Worm (Caenorhabditis elegans): ENCODE data around the gene B0334.20.

Gene B0334.20

DNA sequence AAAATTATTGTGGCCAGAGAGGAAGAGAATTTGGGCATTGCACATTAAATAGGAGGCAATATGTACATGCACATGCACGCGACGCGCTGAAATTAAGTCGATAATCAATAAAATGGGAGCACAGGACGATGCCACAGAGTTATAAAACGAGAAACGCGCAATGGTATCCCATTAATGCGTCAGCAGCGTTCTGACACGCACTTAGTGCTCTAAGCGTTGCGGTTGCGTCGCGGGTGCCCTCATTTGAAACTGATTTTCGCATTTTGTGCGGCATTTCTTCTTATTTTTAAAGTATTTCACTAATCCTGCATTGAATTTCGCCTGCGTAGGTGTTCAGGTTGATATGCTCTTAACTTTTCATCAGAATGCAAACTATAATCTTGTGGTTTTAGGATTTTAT, 47.2 kb downstream of the B0334.20 start, which contains the start of gene rsp-1 (continued):
- TF ChIP-seq pha-2 (tag; optimal IDR thresholded peaks at IDR 0.05) = peak; percentile 33
- peak; percentile 77 for TF ChIP-seq tbx-2 (tag; optimal IDR thresholded peaks at IDR 0.05)
- TF ChIP-seq unc-42 (tag; optimal IDR thresholded peaks at IDR 0.05) = peak; percentile 81
- TF ChIP-seq F13H6.1 (tag; optimal IDR thresholded peaks at IDR 0.05) = peak; percentile 40
- peak; percentile 77 for TF ChIP-seq ceh-18 (tag; optimal IDR thresholded peaks at IDR 0.05)
- TF ChIP-seq hlh-30 (tag; optimal IDR thresholded peaks at IDR 0.05; ENCODE audit: insufficient read depth) = peak; percentile 17
- peak; percentile 18 for TF ChIP-seq ets-4 (tag; optimal IDR thresholded peaks at IDR 0.05)
- no peak for TF ChIP-seq lin-11 (tag; optimal IDR thresholded peaks at IDR 0.05)
- no peak for TF ChIP-seq ceh-22 (tag; optimal IDR thresholded peaks at IDR 0.05)
- no peak for TF ChIP-seq unc-3 (GFP tag; conservative IDR thresholded peaks at IDR 0.05)
- TF ChIP-seq unc-3 (tag; optimal IDR thresholded peaks at IDR 0.05) = peak; percentile 66
- TF ChIP-seq ceh-31 (tag; optimal IDR thresholded peaks at IDR 0.05) = peak; percentile 78
- TF ChIP-seq dve-1 (tag; optimal IDR thresholded peaks at IDR 0.05) = peak; percentile 67
- TF ChIP-seq unc-86 (tag; optimal IDR thresholded peaks at IDR 0.05) = peak; percentile 23
- TF ChIP-seq madf-2 (tag; optimal IDR thresholded peaks at IDR 0.05) = peak; percentile 49
- peak; percentile 46 for TF ChIP-seq sdc-2 (tag; optimal IDR thresholded peaks at IDR 0.05)
- peak; percentile 36 for TF ChIP-seq ceh-6 (GFP tag; optimal IDR thresholded peaks at IDR 0.05)
- no peak for TF ChIP-seq dmd-4 (tag; optimal IDR thresholded peaks at IDR 0.05; ENCODE audit: borderline replicate concordance)
- TF ChIP-seq zip-5 (tag; optimal IDR thresholded peaks at IDR 0.05) = no peak
- TF ChIP-seq ceh-34 (tag; optimal IDR thresholded peaks at IDR 0.05) = peak; percentile 58
- TF ChIP-seq nfya-1 (tag; optimal IDR thresholded peaks at IDR 0.05) = peak; percentile 80
- TF ChIP-seq pros-1 (tag; optimal IDR thresholded peaks at IDR 0.05) = no peak
- no peak for TF ChIP-seq tbx-7 (tag; optimal IDR thresholded peaks at IDR 0.05)
- no peak for TF ChIP-seq ceh-19 (GFP tag; optimal IDR thresholded peaks at IDR 0.05)
- TF ChIP-seq nhr-11 (tag; optimal IDR thresholded peaks at IDR 0.05) = no peak
- TF ChIP-seq T23F11.4 (GFP tag; optimal IDR thresholded peaks at IDR 0.05) = peak; percentile 8
- TF ChIP-seq gmeb-2 (tag; optimal IDR thresholded peaks at IDR 0.05) = peak; percentile 35
- peak; percentile 33 for TF ChIP-seq fkh-6 (tag; optimal IDR thresholded peaks at IDR 0.05)
- peak; percentile 69 for TF ChIP-seq ref-2 (tag; optimal IDR thresholded peaks at IDR 0.05)
- TF ChIP-seq npax-4 (tag; optimal IDR thresholded peaks at IDR 0.05) = no peak
- TF ChIP-seq ceh-48 (tag; optimal IDR thresholded peaks at IDR 0.05) = peak; percentile 88
- peak; percentile 49 for TF ChIP-seq pat-9 (tag; optimal IDR thresholded peaks at IDR 0.05)
- TF ChIP-seq ama-1 (optimal IDR thresholded peaks at IDR 0.05) = no peak

DNA sequence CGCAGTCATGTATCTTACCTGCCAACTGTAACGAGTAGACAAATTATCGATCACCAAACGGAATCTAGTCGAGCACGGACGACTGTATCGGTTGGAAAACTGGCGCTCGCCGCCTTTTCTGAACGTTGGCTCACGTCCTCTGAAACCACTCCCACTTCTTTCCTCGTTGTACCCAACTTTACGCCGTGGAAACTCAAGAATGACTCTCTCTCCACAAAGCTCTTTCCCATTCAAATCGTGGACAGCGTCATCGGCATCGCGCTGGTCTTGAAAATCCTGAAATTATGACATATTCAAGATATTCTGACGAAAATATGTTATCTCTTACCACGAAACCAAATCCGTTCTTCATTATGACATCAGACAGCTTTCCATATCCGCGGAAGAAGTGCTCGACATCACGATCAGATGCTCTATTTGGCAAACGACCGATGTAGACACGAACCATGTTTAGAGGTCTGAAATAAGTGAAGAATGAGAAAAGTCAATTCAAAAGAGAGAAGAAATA, 47.7 kb downstream of the B0334.20 start, which contains the start of gene rsp-2:
Gene rsp-2, minus strand, starts transcription at position 458 of the 508 bp plus-strand sequence.
- TF ChIP-seq npax-4 (tag; optimal IDR thresholded peaks at IDR 0.05) (no peak), hlh-6 (tag; optimal IDR thresholded peaks at IDR 0.05) (no peak), ttx-3 (tag; optimal IDR thresholded peaks at IDR 0.05) (no peak), pha-2 (tag; optimal IDR thresholded peaks at IDR 0.05) (no peak)

DNA sequence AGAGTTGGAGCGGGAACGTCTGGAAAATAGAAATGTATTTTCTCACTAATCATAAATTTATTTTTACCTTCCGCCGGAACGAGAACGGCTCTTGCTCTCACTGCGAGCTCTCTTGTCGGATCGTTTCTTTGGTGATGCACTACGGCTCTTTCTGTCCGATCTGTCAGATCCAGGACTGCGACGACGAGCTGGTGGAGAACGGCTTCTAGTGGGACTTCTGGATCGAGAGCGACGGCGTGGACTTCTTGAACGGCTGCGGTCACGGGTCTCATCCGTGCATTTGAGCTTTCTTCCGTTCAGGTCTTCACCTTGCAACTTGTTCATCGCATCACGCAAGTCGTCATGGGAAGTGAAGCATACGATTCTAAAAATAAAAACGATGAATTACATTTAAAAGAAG, 48.5 kb downstream of the B0334.20 start:
- no peak for TF ChIP-seq dmd-4 (tag; optimal IDR thresholded peaks at IDR 0.05; ENCODE audit: borderline replicate concordance)
- TF ChIP-seq sox-2 (GFP tag; IDR thresholded peaks at IDR 0.05) = no peak
- TF ChIP-seq fkh-6 (tag; optimal IDR thresholded peaks at IDR 0.05) = no peak
- no peak for TF ChIP-seq ceh-18 (tag; optimal IDR thresholded peaks at IDR 0.05)
- no peak for TF ChIP-seq Y22D7AL.16 (tag; optimal IDR thresholded peaks at IDR 0.05)
- no peak for TF ChIP-seq elt-2 (tag; optimal IDR thresholded peaks at IDR 0.05)
- TF ChIP-seq npax-4 (tag; optimal IDR thresholded peaks at IDR 0.05) = no peak
- no peak for TF ChIP-seq madf-2 (tag; optimal IDR thresholded peaks at IDR 0.05)
- no peak for TF ChIP-seq pag-3 (tag; optimal IDR thresholded peaks at IDR 0.05; ENCODE audit: borderline replicate concordance)
- TF ChIP-seq hlh-30 (tag; optimal IDR thresholded peaks at IDR 0.05; ENCODE audit: insufficient read depth) = no peak
- no peak for TF ChIP-seq C08G9.2 (tag; optimal IDR thresholded peaks at IDR 0.05)
- no peak for TF ChIP-seq nfya-1 (tag; optimal IDR thresholded peaks at IDR 0.05)
- TF ChIP-seq ceh-22 (tag; optimal IDR thresholded peaks at IDR 0.05) = no peak
- no peak for TF ChIP-seq ceh-9 (tag; optimal IDR thresholded peaks at IDR 0.05)
- no peak for TF ChIP-seq lim-6 (tag; optimal IDR thresholded peaks at IDR 0.05)
